Worm (Caenorhabditis elegans) whole organism, mixed stage, embryonic: ENCODE measurements around the gene Y45G12B.3.

ENCODE experiments used
- M03D4.4 ChIP-seq: sonication (generic microtip); optimal IDR thresholded peaks from 2 replicates; lab custom pipeline; 2017; ENCODE audit warnings: mild to moderate bottlenecking, missing genetic modification characterization, missing compliant biosample characterization
- bed-3 ChIP-seq: fragments of 200-800 bp; sonication (Bioruptor generic); optimal IDR thresholded peaks from 3 replicates; lab custom pipeline; 2018; ENCODE audit warnings: mild to moderate bottlenecking, missing genetic modification characterization, moderate library complexity, missing compliant biosample characterization
- blmp-1 ChIP-seq: fragments of 150-350 bp; optimal IDR thresholded peaks from 2 replicates; lab custom pipeline; 2014; ENCODE audit warnings: missing biosample characterization, missing genetic modification characterization
- ceh-39 ChIP-seq: fragments of 150-350 bp; optimal IDR thresholded peaks from 2 replicates; lab custom pipeline; 2014; ENCODE audit warnings: missing biosample characterization, missing genetic modification characterization
- ceh-43 ChIP-seq: fragments of 200-800 bp; sonication (Bioruptor generic); optimal IDR thresholded peaks from 2 replicates; lab custom pipeline; 2018; ENCODE audit warnings: mild to moderate bottlenecking, missing genetic modification characterization, moderate library complexity, missing compliant biosample characterization
- ceh-83 ChIP-seq: fragments of 200-800 bp; sonication (Bioruptor generic); optimal IDR thresholded peaks from 2 replicates; lab custom pipeline; 2018; ENCODE audit warnings: mild to moderate bottlenecking, missing genetic modification characterization, missing compliant biosample characterization
- ces-1 ChIP-seq: fragments of 150-350 bp; optimal IDR thresholded peaks from 2 replicates; lab custom pipeline; 2014; ENCODE audit warnings: missing biosample characterization, missing genetic modification reagents, missing genetic modification characterization
- cnd-1 ChIP-seq: fragments of 200-800 bp; sonication (Bioruptor generic); optimal IDR thresholded peaks from 2 replicates; lab custom pipeline; 2018; ENCODE audit warnings: mild to moderate bottlenecking, missing genetic modification characterization, missing compliant biosample characterization
- drap-1 ChIP-seq: fragments of 200-800 bp; sonication (Bioruptor generic); optimal IDR thresholded peaks from 3 replicates; lab custom pipeline; 2018; ENCODE audit warnings: mild to moderate bottlenecking, missing genetic modification characterization, missing compliant biosample characterization
- elt-1 ChIP-seq: sonication (generic microtip); optimal IDR thresholded peaks from 2 replicates; lab custom pipeline; 2017; ENCODE audit warnings: missing genetic modification characterization, mild to moderate bottlenecking, missing compliant biosample characterization, antibody characterized with exemption, moderate library complexity, borderline replicate concordance; ENCODE audit not compliant: insufficient read depth
- elt-3 ChIP-seq: fragments of 150-350 bp; optimal IDR thresholded peaks from 2 replicates; lab custom pipeline; 2014; ENCODE audit warnings: missing biosample characterization, missing genetic modification characterization
- flh-1 ChIP-seq: fragments of 200-800 bp; sonication (Bioruptor generic); optimal IDR thresholded peaks from 2 replicates; lab custom pipeline; 2018; ENCODE audit warnings: mild to moderate bottlenecking, missing genetic modification characterization, moderate library complexity, missing compliant biosample characterization
- ham-2 ChIP-seq: fragments of 200-800 bp; sonication (Bioruptor generic); optimal IDR thresholded peaks from 2 replicates; lab custom pipeline; 2018; ENCODE audit warnings: mild to moderate bottlenecking, missing genetic modification characterization, missing compliant biosample characterization
- hlh-1 ChIP-seq: fragments of 150-350 bp; optimal IDR thresholded peaks from 2 replicates; lab custom pipeline; 2014; ENCODE audit warnings: missing biosample characterization, missing genetic modification reagents, missing genetic modification characterization
- lin-13 ChIP-seq: fragments of 150-350 bp; optimal IDR thresholded peaks from 2 replicates; lab custom pipeline; 2014; ENCODE audit warnings: missing biosample characterization, missing genetic modification characterization
- lsy-2 ChIP-seq: fragments of 150-350 bp; optimal IDR thresholded peaks from 2 replicates; lab custom pipeline; 2014; ENCODE audit warnings: missing biosample characterization, missing genetic modification characterization
- mab-5 ChIP-seq: fragments of 150-350 bp; optimal IDR thresholded peaks from 2 replicates; lab custom pipeline; 2014; ENCODE audit warnings: missing biosample characterization, missing genetic modification characterization
- mep-1 ChIP-seq: fragments of 150-350 bp; optimal IDR thresholded peaks from 2 replicates; lab custom pipeline; 2017; ENCODE audit warnings: missing biosample characterization, missing genetic modification reagents, missing genetic modification characterization, inconsistent platforms
- mls-2 ChIP-seq: sonication (generic microtip); optimal IDR thresholded peaks from 2 replicates; lab custom pipeline; 2016; ENCODE audit warnings: mild to moderate bottlenecking, missing genetic modification characterization, moderate library complexity, missing compliant biosample characterization
- nhr-12 ChIP-seq: fragments of 150-350 bp; optimal IDR thresholded peaks from 2 replicates; lab custom pipeline; 2014; ENCODE audit warnings: missing biosample characterization, missing genetic modification characterization
- nhr-2 ChIP-seq: fragments of 150-350 bp; optimal IDR thresholded peaks from 2 replicates; lab custom pipeline; 2014; ENCODE audit warnings: missing biosample characterization, missing genetic modification characterization
- nhr-237 ChIP-seq: fragments of 150-350 bp; optimal IDR thresholded peaks from 2 replicates; lab custom pipeline; 2014; ENCODE audit warnings: missing biosample characterization, missing genetic modification characterization
- nhr-28 ChIP-seq: fragments of 150-350 bp; optimal IDR thresholded peaks from 2 replicates; lab custom pipeline; 2014; ENCODE audit warnings: missing biosample characterization, missing genetic modification characterization
- nhr-76 ChIP-seq: sonication (generic microtip); optimal IDR thresholded peaks from 2 replicates; lab custom pipeline; 2017; ENCODE audit warnings: missing biosample characterization, missing genetic modification characterization
- pha-4 ChIP-seq: fragments of 150-350 bp; optimal IDR thresholded peaks from 2 replicates; lab custom pipeline; 2018; ENCODE audit warnings: missing biosample characterization, missing genetic modification reagents, missing genetic modification characterization
- sem-2 ChIP-seq: fragments of 200-800 bp; sonication (Bioruptor generic); optimal IDR thresholded peaks from 2 replicates; lab custom pipeline; 2018; ENCODE audit warnings: mild to moderate bottlenecking, missing genetic modification characterization, missing compliant biosample characterization
- snpc-4 ChIP-seq: fragments of 150-350 bp; optimal IDR thresholded peaks from 2 replicates; lab custom pipeline; 2014; ENCODE audit warnings: missing biosample characterization, missing genetic modification characterization
- sptf-1 ChIP-seq: sonication (generic microtip); optimal IDR thresholded peaks from 2 replicates; lab custom pipeline; 2017; ENCODE audit warnings: mild to moderate bottlenecking, missing genetic modification characterization, moderate library complexity, missing compliant biosample characterization
- tbx-8 ChIP-seq: fragments of 200-800 bp; sonication (Bioruptor generic); optimal IDR thresholded peaks from 2 replicates; lab custom pipeline; 2018; ENCODE audit warnings: mild to moderate bottlenecking, missing genetic modification characterization, moderate library complexity, missing compliant biosample characterization
- unc-120 ChIP-seq: sonication (generic microtip); optimal IDR thresholded peaks from 2 replicates; lab custom pipeline; 2017; ENCODE audit warnings: missing genetic modification characterization, missing compliant biosample characterization; ENCODE audit not compliant: poor library complexity, severe bottlenecking
- unc-39 ChIP-seq: fragments of 150-350 bp; optimal IDR thresholded peaks from 2 replicates; lab custom pipeline; 2014; ENCODE audit warnings: missing biosample characterization, missing genetic modification characterization
- zip-8 ChIP-seq: fragments of 150-350 bp; optimal IDR thresholded peaks from 2 replicates; lab custom pipeline; 2014; ENCODE audit warnings: missing biosample characterization, missing genetic modification characterization
- ztf-11 ChIP-seq: fragments of 150-350 bp; optimal IDR thresholded peaks from 2 replicates; lab custom pipeline; 2014; ENCODE audit warnings: missing biosample characterization, missing genetic modification characterization

Gene Y45G12B.3

ce11 chrV:2673807-2674206, 22.2 kb downstream of the Y45G12B.3 start:
- TF ChIP-seq tbx-8 (GFP tag; lab: Kevin White, UChicago): no peak
- TF ChIP-seq nhr-12 (tag; lab: Kevin White, UChicago): no peak
- no peak for TF ChIP-seq ham-2 (GFP tag; lab: Kevin White, UChicago)
- peak; percentile 90 for TF ChIP-seq ceh-83 (GFP tag; lab: Kevin White, UChicago)
- TF ChIP-seq M03D4.4 (tag; lab: Kevin White, UChicago): peak; percentile 63
- TF ChIP-seq lin-13: no peak
- no peak for TF ChIP-seq snpc-4 (tag; lab: Kevin White, UChicago)
- TF ChIP-seq mab-5: no peak
- TF ChIP-seq elt-1: no peak
- no peak for TF ChIP-seq unc-39 (tag; lab: Kevin White, UChicago)
- no peak for TF ChIP-seq nhr-76 (tag; lab: Kevin White, UChicago)
- no peak for TF ChIP-seq lsy-2 (tag; lab: Kevin White, UChicago)
- peak; percentile 49 for TF ChIP-seq ceh-43 (GFP tag; lab: Kevin White, UChicago)
- no peak for TF ChIP-seq ceh-39
- TF ChIP-seq bed-3: peak; percentile 61
- TF ChIP-seq unc-120 (tag; lab: Kevin White, UChicago): peak; percentile 32
- peak; percentile 60 for TF ChIP-seq drap-1 (GFP tag; lab: Kevin White, UChicago)
- TF ChIP-seq cnd-1 (tag; lab: Kevin White, UChicago): peak; percentile 59
- TF ChIP-seq elt-3 (tag; lab: Kevin White, UChicago): no peak
- no peak for TF ChIP-seq zip-8 (tag; lab: Kevin White, UChicago)
- peak; percentile 81 for TF ChIP-seq mls-2
- no peak for TF ChIP-seq nhr-28 (tag; lab: Kevin White, UChicago)
- TF ChIP-seq sptf-1 (tag; lab: Kevin White, UChicago): peak; percentile 79
- TF ChIP-seq sem-2 (GFP tag; lab: Kevin White, UChicago): peak; percentile 59
- peak; percentile 10 for TF ChIP-seq hlh-1
- peak; percentile 14 for TF ChIP-seq flh-1
- TF ChIP-seq, all 35 proteins: peak for 12

DNA sequence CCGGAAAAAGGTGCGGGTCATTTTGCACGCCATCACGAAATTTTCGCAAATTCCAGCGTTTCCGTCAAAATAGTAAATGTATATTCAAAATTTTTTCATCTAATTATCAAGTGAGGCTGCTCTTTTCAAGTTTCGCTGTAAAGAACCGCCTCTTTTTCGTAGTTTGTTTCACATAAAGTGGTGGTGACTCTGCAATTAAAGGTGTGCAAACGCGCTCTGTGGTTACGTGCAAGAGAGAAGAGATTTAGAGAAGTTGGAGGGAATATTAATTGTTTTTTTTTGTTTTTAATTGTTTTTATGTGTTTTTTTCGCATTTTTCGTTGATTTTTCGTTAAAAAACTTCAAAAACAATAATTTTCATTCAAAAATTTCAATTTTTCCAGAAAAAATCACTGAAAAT, 23.5 kb downstream of the Y45G12B.3 start, which contains the start of gene W02G9.3:
Gene W02G9.3 (plus strand): TSS at position 384 of the 400 bp plus-strand sequence.
- TF ChIP-seq mls-2 (peak; percentile 40), ceh-43 (GFP tag; lab: Kevin White, UChicago) (peak; percentile 14), lin-13 (peak; percentile 60), sptf-1 (tag; lab: Kevin White, UChicago) (peak; percentile 54), blmp-1 (tag; lab: Kevin White, UChicago) (no peak), ces-1 (peak; percentile 91), snpc-4 (tag; lab: Kevin White, UChicago) (no peak), nhr-12 (tag; lab: Kevin White, UChicago) (no peak), pha-4 (tag; lab: Kevin White, UChicago) (peak; percentile 65), lsy-2 (tag; lab: Kevin White, UChicago) (peak; percentile 61), mep-1 (tag; lab: Kevin White, UChicago) (peak; percentile 69), unc-39 (tag; lab: Kevin White, UChicago) (no peak), hlh-1 (no peak), sem-2 (GFP tag; lab: Kevin White, UChicago) (no peak), mab-5 (peak; percentile 95), flh-1 (no peak), nhr-237 (tag; lab: Kevin White, UChicago) (peak; percentile 73)
- TF ChIP-seq, all 35 proteins: peak for 10

DNA sequence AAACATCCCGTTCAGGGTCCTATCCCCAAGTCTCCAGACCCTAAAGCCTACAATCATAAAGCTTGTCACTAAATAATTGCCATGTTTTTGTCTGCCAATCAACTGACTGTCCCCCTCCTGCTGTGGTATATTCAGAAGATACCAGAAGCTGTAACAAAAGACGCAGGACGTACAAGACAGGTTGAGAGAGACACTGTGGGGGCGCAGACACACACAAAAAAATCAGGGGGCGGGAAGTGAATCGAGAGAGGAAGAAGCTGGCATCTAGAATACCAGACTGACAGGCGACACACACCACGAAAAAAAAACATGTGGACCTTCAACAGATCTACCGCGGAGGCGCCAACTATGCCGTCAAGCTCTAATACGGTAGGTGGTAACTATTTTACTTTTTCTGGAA, 24.9 kb downstream of the Y45G12B.3 start, which contains the start of gene kel-8:
Gene kel-8 (plus strand): TSS at position 301 of the 400 bp plus-strand sequence.
- no peak for TF ChIP-seq blmp-1 (tag; lab: Kevin White, UChicago)
- no peak for TF ChIP-seq lin-13
- no peak for TF ChIP-seq mls-2
- no peak for TF ChIP-seq flh-1
- TF ChIP-seq mab-5: no peak
- no peak for TF ChIP-seq nhr-2 (tag; lab: Kevin White, UChicago)
- no peak for TF ChIP-seq nhr-28 (tag; lab: Kevin White, UChicago)
- no peak for TF ChIP-seq ceh-83 (GFP tag; lab: Kevin White, UChicago)
- TF ChIP-seq nhr-76 (tag; lab: Kevin White, UChicago): no peak
- TF ChIP-seq, all 35 proteins: peak for 0

DNA sequence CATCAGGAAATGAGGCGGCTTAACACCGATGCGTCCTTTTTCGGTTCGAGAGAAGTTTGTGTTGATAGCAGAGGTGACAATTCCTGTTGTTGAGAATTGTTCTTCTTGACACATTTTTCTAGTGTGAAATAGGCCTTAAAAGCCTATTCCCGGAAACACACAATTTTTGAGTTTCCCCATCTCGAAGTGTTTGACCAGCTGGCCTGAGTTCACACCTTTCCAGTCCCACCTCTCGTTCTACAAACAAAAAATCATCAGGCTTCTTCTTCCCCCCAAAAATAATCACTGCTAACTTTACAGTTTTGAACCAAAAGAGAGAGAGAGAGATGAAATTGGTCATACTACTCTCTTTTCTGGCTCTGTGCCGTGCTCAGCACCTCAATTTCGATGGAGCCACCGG, 29.5 kb downstream of the Y45G12B.3 start, which contains the start of gene W02G9.4:
Gene W02G9.4 (plus strand): TSS at position 301 of the 400 bp plus-strand sequence.
- TF ChIP-seq mls-2 (no peak), ztf-11 (no peak)
- TF ChIP-seq, all 35 proteins: peak for 0
